Worm (Caenorhabditis elegans): ENCODE results near the gene gly-11.
A peak's percentile ranks its signal among the peaks of the same experiment; 100 is the strongest.

gly-11 gene

DNA sequence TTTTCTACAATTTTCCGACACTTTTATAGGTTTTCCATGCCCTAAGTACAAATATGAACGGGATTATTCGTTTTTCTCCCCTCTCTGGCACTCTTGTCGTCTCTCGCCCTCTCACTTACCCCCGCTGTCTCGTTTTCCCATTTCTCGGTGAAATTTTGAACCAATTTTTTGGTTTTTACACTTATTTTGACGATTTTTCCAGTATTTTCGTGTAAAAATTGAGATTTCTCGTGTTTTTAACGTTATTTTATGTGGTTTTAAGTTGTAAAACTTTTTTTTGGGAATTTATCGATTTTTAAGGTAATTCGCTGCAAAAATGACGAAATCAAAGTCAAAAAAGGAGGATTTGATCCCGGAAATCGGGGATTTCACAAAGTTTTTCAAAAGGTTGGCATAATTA is 24.4 kb downstream of the gly-11 start, which contains the start of gene Y75B8A.7:
Y75B8A.7 (plus strand) TSS at position 301 of the 400 bp plus-strand sequence.
- TF ChIP-seq gei-8 (GFP tag; optimal IDR thresholded peaks at IDR 0.05) (no peak), hmg-1.1 (GFP tag; IDR thresholded peaks at IDR 0.05) (no peak), mes-2 (tag; optimal IDR thresholded peaks at IDR 0.05; ENCODE audit: poor library complexity, severe bottlenecking) (no peak), dmd-9 (GFP tag; IDR thresholded peaks at IDR 0.05) (no peak), jun-1 (tag; optimal IDR thresholded peaks at IDR 0.05) (no peak), spr-3 (GFP tag; optimal IDR thresholded peaks at IDR 0.05) (no peak), ceh-82 (tag; optimal IDR thresholded peaks at IDR 0.05) (no peak), mdt-29 (GFP tag; IDR thresholded peaks at IDR 0.05) (no peak)

DNA sequence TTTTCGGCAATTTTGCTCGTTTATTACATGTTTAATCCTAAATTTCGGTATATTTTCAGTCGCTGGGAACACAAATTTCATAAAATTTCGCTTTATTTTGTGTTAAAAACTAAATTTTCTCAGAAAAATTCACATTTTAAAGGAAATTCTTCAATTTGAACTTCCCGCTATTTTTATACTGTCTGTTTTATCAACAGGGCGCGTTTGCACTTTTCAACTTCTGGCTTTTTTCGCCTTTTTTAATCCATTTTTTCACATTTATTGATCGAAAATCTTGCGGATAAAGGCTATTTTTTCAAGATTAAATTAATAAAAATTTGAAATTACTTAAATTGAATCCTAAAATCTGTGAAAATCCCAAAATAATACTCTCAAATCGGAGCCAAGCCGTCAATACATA is 24.9 kb downstream of the gly-11 start:
- TF ChIP-seq dve-1 (tag; optimal IDR thresholded peaks at IDR 0.05; ENCODE audit: insufficient read depth) (peak; percentile 21), hmg-1.1 (GFP tag; IDR thresholded peaks at IDR 0.05) (no peak), nhr-6 (tag; optimal IDR thresholded peaks at IDR 0.05) (no peak), mes-2 (tag; optimal IDR thresholded peaks at IDR 0.05; ENCODE audit: poor library complexity, severe bottlenecking) (peak; percentile 38), F26F4.8 (GFP tag; conservative IDR thresholded peaks at IDR 0.05) (no peak), lin-38 (GFP tag; IDR thresholded peaks at IDR 0.05) (peak; percentile 93), hlh-30 (tag; optimal IDR thresholded peaks at IDR 0.05; ENCODE audit: insufficient read depth) (peak; percentile 5), dpl-1 (GFP tag; optimal IDR thresholded peaks at IDR 0.05) (peak; percentile 91), mep-1 (tag; optimal IDR thresholded peaks at IDR 0.05) (peak; percentile 28), ztf-11 (tag; optimal IDR thresholded peaks at IDR 0.05) (no peak), lsy-2 (tag; optimal IDR thresholded peaks at IDR 0.05) (peak in 1 of 2 experiments; percentile 71)

DNA sequence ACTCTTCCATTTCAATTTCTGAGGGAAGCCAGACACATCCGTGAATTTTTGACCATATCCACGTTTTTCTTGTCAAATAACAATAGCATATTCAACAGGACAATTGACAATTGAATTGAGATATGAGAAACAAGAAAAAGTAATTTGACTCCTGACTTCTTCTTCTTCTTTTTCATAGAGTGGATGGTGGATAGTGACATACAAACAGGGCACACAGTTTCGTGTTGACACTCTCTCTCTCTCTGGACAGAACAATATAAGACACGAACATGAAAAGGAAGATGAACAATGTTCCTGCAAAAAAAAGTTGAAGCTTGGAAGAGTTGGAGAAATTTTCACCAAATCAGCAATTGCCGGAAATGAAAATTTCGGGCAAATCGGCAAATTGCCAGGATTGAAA is 25.9 kb downstream of the gly-11 start:
- no peak for TF ChIP-seq nhr-42 (GFP tag; IDR thresholded peaks at IDR 0.05)
- TF ChIP-seq hmg-1.1 (GFP tag; IDR thresholded peaks at IDR 0.05): no peak
- TF ChIP-seq dmd-9 (GFP tag; IDR thresholded peaks at IDR 0.05): no peak
- TF ChIP-seq nhr-28 (tag; optimal IDR thresholded peaks at IDR 0.05): no peak
- no peak for TF ChIP-seq nhr-41 (GFP tag; IDR thresholded peaks at IDR 0.05)
- no peak for TF ChIP-seq Y5F2A.4 (GFP tag; optimal IDR thresholded peaks at IDR 0.05)
- TF ChIP-seq nhr-102 (tag; optimal IDR thresholded peaks at IDR 0.05): no peak
- no peak for TF ChIP-seq ama-1 (optimal IDR thresholded peaks at IDR 0.05)
- TF ChIP-seq dmd-8 (GFP tag; IDR thresholded peaks at IDR 0.05): no peak
- TF ChIP-seq F49E8.2 (tag; optimal IDR thresholded peaks at IDR 0.05; ENCODE audit: borderline replicate concordance): no peak
- TF ChIP-seq Y75B8A.6 (GFP tag; IDR thresholded peaks at IDR 0.05): no peak
- TF ChIP-seq ctbp-1 (GFP tag; IDR thresholded peaks at IDR 0.05): no peak
- no peak for TF ChIP-seq T20F7.1 (GFP tag; optimal IDR thresholded peaks at IDR 0.05)
- no peak for TF ChIP-seq daf-8 (GFP tag; IDR thresholded peaks at IDR 0.05)
- no peak for TF ChIP-seq nhr-48 (tag; optimal IDR thresholded peaks at IDR 0.05)
- TF ChIP-seq ZK546.5 (tag; optimal IDR thresholded peaks at IDR 0.05): no peak
- TF ChIP-seq fos-1 (tag; optimal IDR thresholded peaks at IDR 0.05): no peak

DNA sequence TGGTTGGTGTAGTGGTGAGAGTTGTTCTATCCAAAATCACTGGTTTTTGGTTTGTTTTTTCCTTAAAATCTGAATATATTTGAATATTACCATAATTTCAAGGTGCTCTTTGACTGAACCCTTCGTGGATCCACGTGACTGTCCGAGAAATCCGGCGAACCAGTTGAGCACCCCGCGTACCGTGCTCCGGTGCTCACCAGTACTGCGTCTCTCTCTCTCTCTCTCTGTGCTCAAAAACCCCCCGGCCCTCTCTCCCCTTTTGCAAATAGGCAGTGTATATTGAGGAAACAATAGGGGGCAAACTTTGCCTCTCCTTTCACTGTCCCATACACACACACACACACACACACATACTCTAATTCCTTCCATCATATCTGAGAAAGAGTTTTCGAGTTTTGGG is 27.1 kb downstream of the gly-11 start:
- no peak for TF ChIP-seq nhr-10 (tag; optimal IDR thresholded peaks at IDR 0.05)
- no peak for TF ChIP-seq ZK337.2 (GFP tag; IDR thresholded peaks at IDR 0.05)
- TF ChIP-seq pha-4 (GFP tag; IDR thresholded peaks at IDR 0.05): 0 out of 2 replicates have a peak, but pooled peaks have one; percentile 39
- TF ChIP-seq pha-4 (tag; optimal IDR thresholded peaks at IDR 0.05): no peak
- no peak for TF ChIP-seq F26F4.8 (GFP tag; conservative IDR thresholded peaks at IDR 0.05)
- TF ChIP-seq lin-38 (GFP tag; IDR thresholded peaks at IDR 0.05): no peak
- peak; percentile 70 for TF ChIP-seq set-16 (GFP tag; IDR thresholded peaks at IDR 0.05)
- no peak for TF ChIP-seq nhr-6 (tag; optimal IDR thresholded peaks at IDR 0.05)
- no peak for TF ChIP-seq Y105C5A.15 (GFP tag; IDR thresholded peaks at IDR 0.05)
- TF ChIP-seq skn-1 (tag; optimal IDR thresholded peaks at IDR 0.05): no peak

All from whole organism, L4 larva.